Worm (Caenorhabditis elegans): Measurements from ENCODE around the gene T10G3.1.

T10G3.1 gene

DNA sequence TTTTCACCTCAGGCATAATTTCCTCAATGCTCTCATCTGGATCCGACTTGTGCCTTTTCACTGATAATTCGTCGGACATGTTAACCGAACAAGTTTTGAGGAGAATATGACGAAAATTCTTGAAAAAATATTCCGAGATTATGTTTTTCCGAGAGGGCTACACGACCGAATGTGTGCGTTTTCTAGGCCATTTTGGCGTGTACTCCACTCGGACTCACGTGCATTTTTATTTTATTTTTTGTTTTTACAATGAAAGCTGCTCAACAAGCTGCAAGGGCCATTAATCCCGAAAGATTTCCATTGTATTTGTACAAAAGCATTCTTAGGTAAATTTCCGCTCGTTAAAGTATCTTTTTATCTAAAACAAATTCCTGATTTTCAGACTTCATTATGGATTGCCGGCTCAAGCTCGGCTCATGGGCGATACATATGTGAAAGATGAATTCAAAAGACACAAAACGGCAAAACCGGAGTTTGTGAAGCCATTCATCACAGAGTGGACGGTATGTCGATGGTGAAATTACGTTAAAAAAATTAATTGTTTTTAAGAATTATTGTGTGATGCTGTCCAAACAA lies 5.2 kb downstream of the T10G3.1 start, which contains the start of the genes F25H9.6 and F25H9.7 (continued):
- peak; percentile 86 for TF ChIP-seq him-1 (tag; optimal IDR thresholded peaks at IDR 0.05)
- TF ChIP-seq unc-62 (GFP tag; optimal IDR thresholded peaks at IDR 0.05), result no peak
- peak; percentile 78 for TF ChIP-seq attf-3 (GFP tag; conservative IDR thresholded peaks at IDR 0.05)
- TF ChIP-seq madf-8 (GFP tag; conservative IDR thresholded peaks at IDR 0.05), result peak; percentile 63
- peak in 1 of 2 experiments; percentile 71 for TF ChIP-seq let-607 (tag; optimal IDR thresholded peaks at IDR 0.05)
- no peak for TF ChIP-seq attf-5 (GFP tag; optimal IDR thresholded peaks at IDR 0.05)
- no peak for TF ChIP-seq hlh-12 (tag; optimal IDR thresholded peaks at IDR 0.05)
- no peak for TF ChIP-seq Y53F4B.3 (GFP tag; IDR thresholded peaks at IDR 0.05)
- no peak for TF ChIP-seq gei-17 (GFP tag; optimal IDR thresholded peaks at IDR 0.05)
- 0 out of 2 replicates have a peak, but pooled peaks have one; percentile 7 for TF ChIP-seq egl-18 (GFP tag; IDR thresholded peaks at IDR 0.05)
- peak; percentile 76 for TF ChIP-seq F22D6.2 (tag; optimal IDR thresholded peaks at IDR 0.05)
- peak; percentile 93 for TF ChIP-seq lir-1 (GFP tag; conservative IDR thresholded peaks at IDR 0.05)
- peak; percentile 82; the same call in 1 of the 2 replicates for TF ChIP-seq aptf-2 (GFP tag; conservative IDR thresholded peaks at IDR 0.05)
- peak; percentile 77 for TF ChIP-seq D2030.7 (GFP tag; IDR thresholded peaks at IDR 0.05)
- peak; percentile 53 for TF ChIP-seq somi-1 (GFP tag; optimal IDR thresholded peaks at IDR 0.05)
- peak; percentile 95 for TF ChIP-seq ceh-27 (GFP tag; optimal IDR thresholded peaks at IDR 0.05)
- TF ChIP-seq ztf-3 (GFP tag; optimal IDR thresholded peaks at IDR 0.05), result no peak
- peak; percentile 83 for TF ChIP-seq chd-7 (tag; optimal IDR thresholded peaks at IDR 0.05)
- no peak for TF ChIP-seq F52B5.7 (tag; optimal IDR thresholded peaks at IDR 0.05)
- TF ChIP-seq tlf-1 (GFP tag; optimal IDR thresholded peaks at IDR 0.05), result peak; percentile 70
- TF ChIP-seq dpl-1 (GFP tag; optimal IDR thresholded peaks at IDR 0.05), result no peak
- peak; percentile 44 for TF ChIP-seq atf-7 (tag; optimal IDR thresholded peaks at IDR 0.05)
- TF ChIP-seq hrde-1 (tag; optimal IDR thresholded peaks at IDR 0.05; ENCODE audit: borderline replicate concordance), result peak; percentile 76
- TF ChIP-seq ceh-79 (tag; optimal IDR thresholded peaks at IDR 0.05), result peak; percentile 49
- no peak for TF ChIP-seq efl-1 (GFP tag; optimal IDR thresholded peaks at IDR 0.05)
- TF ChIP-seq T26A5.8 (tag; optimal IDR thresholded peaks at IDR 0.05), result no peak
- peak; percentile 91; the same call in 1 of the 2 replicates for TF ChIP-seq bed-2 (GFP tag; IDR thresholded peaks at IDR 0.05)
- peak; percentile 31 to 92 for TF ChIP-seq rec-8 (tag; optimal IDR thresholded peaks at IDR 0.05)

DNA sequence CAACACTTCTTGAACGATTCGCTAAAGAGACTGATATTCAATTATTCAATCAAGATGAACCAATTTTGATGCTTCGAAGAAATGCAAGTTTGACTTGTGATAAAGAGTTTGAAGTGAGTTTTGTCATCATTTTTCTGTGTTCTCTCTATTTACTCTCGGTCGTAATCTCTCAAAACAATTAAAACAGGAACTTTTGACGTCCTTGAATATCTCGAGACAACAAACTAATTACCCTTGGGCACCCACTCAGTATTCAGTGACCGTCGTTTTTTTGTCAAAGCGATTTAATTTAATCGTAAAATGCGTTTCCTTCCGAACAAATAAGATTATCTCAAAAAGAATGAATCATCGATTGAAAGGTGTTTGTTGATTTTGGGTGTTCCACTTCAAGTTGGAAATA lies 9.4 kb downstream of the T10G3.1 start:
- TF ChIP-seq ceh-27 (GFP tag; optimal IDR thresholded peaks at IDR 0.05) (peak; percentile 4), snpc-1.1 (tag; optimal IDR thresholded peaks at IDR 0.05; ENCODE audit: insufficient read depth) (no peak)

DNA sequence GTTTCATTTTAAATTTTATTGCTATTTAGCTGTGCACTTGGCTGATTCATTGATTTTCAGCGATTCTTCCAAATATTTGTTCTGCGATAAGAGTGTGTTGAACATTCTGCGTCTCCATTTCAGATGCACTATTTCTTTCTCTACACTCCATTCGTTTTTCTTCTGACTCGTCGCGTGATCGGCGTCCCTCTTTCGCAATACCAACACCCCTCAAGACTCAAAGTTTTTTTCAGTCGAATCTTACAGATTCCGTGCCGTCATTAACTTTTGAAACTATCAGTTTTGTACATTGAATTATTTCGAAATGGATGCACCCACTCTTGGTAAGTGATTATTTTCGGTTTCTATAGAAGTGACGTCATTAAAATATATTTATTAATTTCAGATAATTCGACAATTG lies 10.5 kb downstream of the T10G3.1 start, which contains the start of gene frm-10:
Gene frm-10, plus strand, starts transcription at position 234 of the 400 bp plus-strand sequence.
- TF ChIP-seq lin-40 (tag; optimal IDR thresholded peaks at IDR 0.05), result peak; percentile 69
- no peak for TF ChIP-seq sdz-38 (tag; optimal IDR thresholded peaks at IDR 0.05)
- no peak for TF ChIP-seq chd-7 (tag; optimal IDR thresholded peaks at IDR 0.05)
- peak; percentile 74; the same call in 1 of the 2 replicates for TF ChIP-seq nfyb-1 (GFP tag; IDR thresholded peaks at IDR 0.05)
- no peak for TF ChIP-seq bed-2 (GFP tag; IDR thresholded peaks at IDR 0.05)
- peak; percentile 45 for TF ChIP-seq nhr-90 (tag; optimal IDR thresholded peaks at IDR 0.05)
- peak; percentile 54 for TF ChIP-seq ZK185.1 (tag; optimal IDR thresholded peaks at IDR 0.05; ENCODE audit: poor library complexity, severe bottlenecking)
- TF ChIP-seq tbx-9 (tag; optimal IDR thresholded peaks at IDR 0.05; ENCODE audit: borderline replicate concordance), result no peak
- peak; percentile 84; the same call in 1 of the 2 replicates for TF ChIP-seq dox-1 (GFP tag; IDR thresholded peaks at IDR 0.05)
- TF ChIP-seq madf-10 (tag; optimal IDR thresholded peaks at IDR 0.05), result peak; percentile 74
- no peak for TF ChIP-seq nhr-27 (tag; optimal IDR thresholded peaks at IDR 0.05)
- no peak for TF ChIP-seq egrh-3 (GFP tag; IDR thresholded peaks at IDR 0.05)
- 0 out of 2 replicates have a peak, but pooled peaks have one; percentile 34 for TF ChIP-seq attf-3 (GFP tag; conservative IDR thresholded peaks at IDR 0.05)
- TF ChIP-seq C06A6.2 (GFP tag; conservative IDR thresholded peaks at IDR 0.05), result peak; percentile 51; the same call in 1 of the 2 replicates
- peak; percentile 58; the same call in 1 of the 2 replicates for TF ChIP-seq pbrm-1 (GFP tag; IDR thresholded peaks at IDR 0.05)
- TF ChIP-seq athp-1 (tag; optimal IDR thresholded peaks at IDR 0.05), result no peak
- TF ChIP-seq ceh-27 (GFP tag; optimal IDR thresholded peaks at IDR 0.05), result peak; percentile 21
- peak; percentile 34 for TF ChIP-seq pha-4 (tag; optimal IDR thresholded peaks at IDR 0.05)
- TF ChIP-seq fkh-3 (tag; optimal IDR thresholded peaks at IDR 0.05), result no peak
- TF ChIP-seq B0336.3 (GFP tag; IDR thresholded peaks at IDR 0.05), result peak; percentile 78; the same call in 1 of the 2 replicates

Measured in whole organism, young adult.